Worm (Caenorhabditis elegans) whole organism, L2 larva: ENCODE results near the gene epg-7.

Experiments
- ZK546.5 ChIP-seq: sonication (generic microtip); optimal IDR thresholded peaks from 2 replicates; lab custom pipeline; 2017; ENCODE audit warnings: missing biosample characterization, missing genetic modification characterization
- ama-1 ChIP-seq: fragments of 150-350 bp; optimal IDR thresholded peaks from 2 replicates; lab custom pipeline; 2018; ENCODE audit warnings: inconsistent platforms
- egl-27 ChIP-seq: sonication (generic microtip); optimal IDR thresholded peaks from 3 replicates; lab custom pipeline; 2017; ENCODE audit warnings: missing biosample characterization, missing genetic modification reagents, missing genetic modification characterization
- elt-3 ChIP-seq: sonication (generic microtip); optimal IDR thresholded peaks from 2 replicates; lab custom pipeline; 2017; ENCODE audit warnings: missing biosample characterization, missing genetic modification characterization
- mdl-1 ChIP-seq, 2 experiments: fragments of 150-350 bp in 1 of 2; sonication (generic microtip) in 1 of 2; optimal IDR thresholded peaks; 2 replicates each; lab custom pipeline; 2017; ENCODE audit warnings: missing biosample characterization in 2 of 2, missing genetic modification characterization in 2 of 2
- nhr-237 ChIP-seq: fragments of 150-350 bp; optimal IDR thresholded peaks from 2 replicates; lab custom pipeline; 2014; ENCODE audit warnings: missing biosample characterization, missing genetic modification characterization
- sma-3 ChIP-seq: sonication (generic microtip); optimal IDR thresholded peaks from 2 replicates; lab custom pipeline; 2016; ENCODE audit warnings: missing genetic modification reagents, missing genetic modification characterization, missing compliant biosample characterization
- snpc-4 ChIP-seq: fragments of 150-350 bp; optimal IDR thresholded peaks from 2 replicates; lab custom pipeline; 2014; ENCODE audit warnings: missing biosample characterization, missing genetic modification characterization
- ztf-11 ChIP-seq: sonication (generic microtip); optimal IDR thresholded peaks from 2 replicates; lab custom pipeline; 2017; ENCODE audit warnings: missing biosample characterization, missing genetic modification characterization

DNA sequence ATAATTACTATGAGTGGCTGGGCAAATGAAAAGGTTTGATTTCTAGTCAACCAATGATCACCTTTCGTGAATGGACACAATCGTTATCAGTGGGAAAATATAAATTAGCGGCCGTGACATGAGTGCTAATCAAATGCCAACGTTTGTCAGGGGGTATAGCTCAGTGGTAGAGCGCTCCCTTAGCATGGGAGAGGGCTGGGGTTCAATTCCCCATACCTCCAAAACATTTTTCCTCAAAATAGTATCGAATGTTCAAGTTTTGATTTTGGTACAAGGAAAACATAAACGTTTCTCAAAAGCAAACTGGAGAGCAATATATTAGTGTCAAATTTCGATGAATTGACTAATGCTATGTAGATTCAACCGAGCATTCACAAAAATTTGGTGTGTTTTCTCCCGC lies 10.9 kb upstream of the epg-7 start:
- no peak for TF ChIP-seq nhr-237 (tag; lab: Kevin White, UChicago)
- no peak for TF ChIP-seq ztf-11 (tag; lab: Kevin White, UChicago)
- no peak for TF ChIP-seq snpc-4
- no peak for TF ChIP-seq elt-3
- TF ChIP-seq ZK546.5 (tag; lab: Kevin White, UChicago), result no peak
- TF ChIP-seq mdl-1 (tag; optimal IDR thresholded peaks at IDR 0.05; lab: Kevin White, UChicago), result no peak
- no peak for TF ChIP-seq egl-27
- TF ChIP-seq sma-3 (GFP tag; lab: Kevin White, UChicago), result peak; percentile 52
- TF ChIP-seq ama-1 (lab: Kevin White, UChicago), result no peak
